Worm (Caenorhabditis elegans) whole organism, young adult: ENCODE data around the gene str-180.

ENCODE experiments used
- B0019.2 ChIP-seq: fragments of 200-800 bp; sonication (Bioruptor generic); conservative IDR thresholded peaks from 2 replicates; pipeline ENCODE4 v1.3.6; 2022; ENCODE audit warnings: missing genetic modification reagents, missing genetic modification characterization, missing compliant biosample characterization
- D2030.7 ChIP-seq: fragments of 200-800 bp; sonication (Bioruptor generic); IDR thresholded peaks from 2 replicates; pipeline ENCODE4 v1.3.6; 2022; ENCODE audit warnings: missing genetic modification reagents, missing genetic modification characterization, missing compliant biosample characterization
- F10E7.11 ChIP-seq: sonication (generic microtip); optimal IDR thresholded peaks from 2 replicates; lab custom pipeline; 2017; ENCODE audit warnings: mild to moderate bottlenecking, missing genetic modification characterization, moderate library complexity, missing compliant biosample characterization
- F33H1.4 ChIP-seq: fragments of 200-800 bp; sonication (Bioruptor generic); IDR thresholded peaks from 2 replicates; pipeline ENCODE4 v1.3.6; 2022; ENCODE audit warnings: missing genetic modification reagents, missing genetic modification characterization, missing compliant biosample characterization
- F39B2.1 ChIP-seq: fragments of 200-800 bp; sonication (Bioruptor generic); IDR thresholded peaks from 2 replicates; pipeline ENCODE4 v1.3.6; 2022; ENCODE audit warnings: missing genetic modification reagents, missing genetic modification characterization, missing compliant biosample characterization
- F49E8.2 ChIP-seq: sonication (generic microtip); optimal IDR thresholded peaks from 3 replicates; lab custom pipeline; 2017; ENCODE audit warnings: missing genetic modification characterization, mild to moderate bottlenecking, missing compliant biosample characterization, antibody characterized with exemption, moderate library complexity; ENCODE audit not compliant: insufficient read depth
- F57A8.1 ChIP-seq: fragments of 200-800 bp; sonication (Bioruptor generic); optimal IDR thresholded peaks from 2 replicates; lab custom pipeline; 2018; ENCODE audit warnings: mild to moderate bottlenecking, missing genetic modification characterization, moderate library complexity, missing compliant biosample characterization
- K12H6.12 ChIP-seq: fragments of 200-800 bp; sonication (Bioruptor generic); optimal IDR thresholded peaks from 2 replicates; lab custom pipeline; 2018; ENCODE audit warnings: mild to moderate bottlenecking, missing genetic modification characterization, missing compliant biosample characterization
- T07F8.4 ChIP-seq: sonication (generic microtip); optimal IDR thresholded peaks from 2 replicates; lab custom pipeline; 2016; ENCODE audit warnings: mild to moderate bottlenecking, missing genetic modification characterization, moderate library complexity, missing compliant biosample characterization
- T26A5.8 ChIP-seq: sonication (generic microtip); optimal IDR thresholded peaks from 2 replicates; lab custom pipeline; 2016; ENCODE audit warnings: missing genetic modification characterization, missing compliant biosample characterization
- Y53F4B.3 ChIP-seq: fragments of 200-800 bp; sonication (Bioruptor generic); IDR thresholded peaks from 2 replicates; pipeline ENCODE4 v1.3.6; 2022; ENCODE audit warnings: missing genetic modification reagents, missing genetic modification characterization, missing compliant biosample characterization
- Y53G8AR.9 ChIP-seq: fragments of 200-800 bp; sonication (Bioruptor generic); conservative IDR thresholded peaks from 2 replicates; pipeline ENCODE4 v1.3.6; 2022; ENCODE audit warnings: missing genetic modification reagents, missing genetic modification characterization, missing compliant biosample characterization
- Y56A3A.18 ChIP-seq: fragments of 200-800 bp; sonication (Bioruptor generic); IDR thresholded peaks from 2 replicates; pipeline ENCODE4 v1.3.6; 2022; ENCODE audit warnings: missing genetic modification reagents, missing genetic modification characterization, missing compliant biosample characterization
- Y79H2A.3 ChIP-seq: fragments of 200-800 bp; sonication (Bioruptor generic); conservative IDR thresholded peaks from 2 replicates; pipeline ENCODE4 v1.3.6; 2022; ENCODE audit warnings: missing genetic modification reagents, missing genetic modification characterization, missing compliant biosample characterization
- attf-6 ChIP-seq: fragments of 200-800 bp; sonication (Bioruptor generic); IDR thresholded peaks from 2 replicates; pipeline ENCODE4 v1.3.6; 2022; ENCODE audit warnings: missing genetic modification reagents, missing genetic modification characterization, missing compliant biosample characterization
- bed-1 ChIP-seq: fragments of 200-800 bp; sonication (Bioruptor generic); IDR thresholded peaks from 2 replicates; pipeline ENCODE4 v1.3.6; 2022; ENCODE audit warnings: missing genetic modification reagents, missing genetic modification characterization, missing compliant biosample characterization
- bed-2 ChIP-seq: fragments of 200-800 bp; sonication (Bioruptor generic); IDR thresholded peaks from 2 replicates; pipeline ENCODE4 v1.3.6; 2022; ENCODE audit warnings: missing genetic modification reagents, missing genetic modification characterization, missing compliant biosample characterization
- ceh-27 ChIP-seq: fragments of 200-800 bp; sonication (Bioruptor generic); optimal IDR thresholded peaks from 2 replicates; lab custom pipeline; 2018; ENCODE audit warnings: mild to moderate bottlenecking, missing genetic modification characterization, moderate library complexity, missing compliant biosample characterization
- ceh-58 ChIP-seq: fragments of 200-800 bp; sonication (Bioruptor generic); IDR thresholded peaks from 2 replicates; pipeline ENCODE4 v1.3.6; 2022; ENCODE audit warnings: missing genetic modification characterization, missing compliant biosample characterization
- chd-7 ChIP-seq: sonication (generic microtip); optimal IDR thresholded peaks from 2 replicates; lab custom pipeline; 2016; ENCODE audit warnings: mild to moderate bottlenecking, missing genetic modification characterization, moderate library complexity, missing compliant biosample characterization
- die-1 ChIP-seq: sonication (generic microtip); optimal IDR thresholded peaks from 2 replicates; lab custom pipeline; 2016; ENCODE audit warnings: missing genotype, mild to moderate bottlenecking, missing genetic modification characterization, missing compliant biosample characterization
- dox-1 ChIP-seq: fragments of 200-800 bp; sonication (Bioruptor generic); IDR thresholded peaks from 2 replicates; pipeline ENCODE4 v1.3.6; 2022; ENCODE audit warnings: missing genetic modification reagents, missing genetic modification characterization, missing compliant biosample characterization
- efl-1 ChIP-seq: fragments of 150-350 bp; optimal IDR thresholded peaks from 2 replicates; lab custom pipeline; 2014; ENCODE audit warnings: missing biosample characterization, missing genetic modification reagents, missing genetic modification characterization
- egl-18 ChIP-seq: fragments of 200-800 bp; sonication (Bioruptor generic); IDR thresholded peaks from 2 replicates; pipeline ENCODE4 v1.3.6; 2022; ENCODE audit warnings: missing genetic modification reagents, missing genetic modification characterization, missing compliant biosample characterization
- egrh-3 ChIP-seq: fragments of 200-800 bp; sonication (Bioruptor generic); IDR thresholded peaks from 2 replicates; pipeline ENCODE4 v1.3.6; 2022; ENCODE audit warnings: missing genetic modification reagents, missing genetic modification characterization, missing compliant biosample characterization
- hmg-20 ChIP-seq: fragments of 200-800 bp; sonication (Bioruptor generic); IDR thresholded peaks from 2 replicates; pipeline ENCODE4 v1.3.6; 2022; ENCODE audit warnings: missing genetic modification reagents, missing genetic modification characterization, missing compliant biosample characterization
- let-607 ChIP-seq, 2 experiments: fragments of 200-800 bp in 1 of 2; sonication (Bioruptor generic) in 1 of 2; sonication (generic microtip) in 1 of 2; optimal IDR thresholded peaks; 2 replicates each; lab custom pipeline; 2016 to 2018; ENCODE audit warnings: mild to moderate bottlenecking in 2 of 2, missing compliant biosample characterization in 2 of 2, missing genetic modification characterization in 2 of 2, moderate library complexity in 2 of 2, missing genotype in 1 of 2
- lsy-27 ChIP-seq: sonication (generic microtip); optimal IDR thresholded peaks from 2 replicates; lab custom pipeline; 2017; ENCODE audit warnings: missing genetic modification characterization, mild to moderate bottlenecking, missing compliant biosample characterization, antibody characterized with exemption, missing genotype, borderline replicate concordance; ENCODE audit not compliant: insufficient read depth
- madf-10 ChIP-seq: sonication (generic microtip); optimal IDR thresholded peaks from 2 replicates; lab custom pipeline; 2016; ENCODE audit warnings: mild to moderate bottlenecking, missing genetic modification characterization, missing compliant biosample characterization
- madf-3 ChIP-seq: fragments of 200-800 bp; sonication (Bioruptor generic); IDR thresholded peaks from 2 replicates; pipeline ENCODE4 v1.3.6; 2022; ENCODE audit warnings: missing genetic modification reagents, missing genetic modification characterization, missing compliant biosample characterization
- mel-28 ChIP-seq: sonication (generic microtip); optimal IDR thresholded peaks from 2 replicates; lab custom pipeline; 2016; ENCODE audit warnings: borderline replicate concordance, mild to moderate bottlenecking, missing genetic modification characterization, missing compliant biosample characterization
- nfya-1 ChIP-seq: sonication (generic microtip); optimal IDR thresholded peaks from 2 replicates; lab custom pipeline; 2017; ENCODE audit warnings: antibody characterized with exemption, missing compliant biosample characterization, missing genetic modification characterization, borderline replicate concordance; ENCODE audit not compliant: insufficient read depth
- nfya-2 ChIP-seq: fragments of 200-800 bp; sonication (Bioruptor generic); IDR thresholded peaks from 2 replicates; pipeline ENCODE4 v1.3.6; 2022; ENCODE audit warnings: missing genetic modification reagents, missing genetic modification characterization, missing compliant biosample characterization
- nhr-27 ChIP-seq: fragments of 200-800 bp; sonication (Bioruptor generic); optimal IDR thresholded peaks from 2 replicates; lab custom pipeline; 2018; ENCODE audit warnings: mild to moderate bottlenecking, missing genetic modification characterization, moderate library complexity, missing compliant biosample characterization
- nhr-80 ChIP-seq: sonication (generic microtip); optimal IDR thresholded peaks from 2 replicates; lab custom pipeline; 2016; ENCODE audit warnings: missing genetic modification characterization, missing compliant biosample characterization
- repo-1 ChIP-seq: sonication (generic microtip); optimal IDR thresholded peaks from 2 replicates; lab custom pipeline; 2017; ENCODE audit warnings: mild to moderate bottlenecking, missing genetic modification characterization, missing compliant biosample characterization
- rpc-1 ChIP-seq, 2 experiments: fragments of 150-350 bp in 1 of 2; sonication (generic microtip) in 1 of 2; optimal IDR thresholded peaks; 2 replicates each; lab custom pipeline; 2014 to 2018; ENCODE audit warnings: missing biosample characterization in 1 of 2, missing genetic modification characterization in 1 of 2, missing genetic modification reagents in 1 of 2, missing genotype in 1 of 2
- sea-2 ChIP-seq: fragments of 200-800 bp; sonication (Bioruptor generic); IDR thresholded peaks from 2 replicates; pipeline ENCODE4 v1.3.6; 2022; ENCODE audit warnings: missing genetic modification characterization, missing compliant biosample characterization
- somi-1 ChIP-seq: fragments of 200-800 bp; sonication (Bioruptor generic); optimal IDR thresholded peaks from 2 replicates; lab custom pipeline; 2018; ENCODE audit warnings: mild to moderate bottlenecking, missing genetic modification characterization, missing compliant biosample characterization
- tbp1 ChIP-seq: fragments of 200-800 bp; sonication (Bioruptor generic); optimal IDR thresholded peaks from 2 replicates; lab custom pipeline; 2018; ENCODE audit warnings: mild to moderate bottlenecking, missing genetic modification characterization, missing compliant biosample characterization
- unc-130 ChIP-seq: sonication (generic microtip); optimal IDR thresholded peaks from 2 replicates; lab custom pipeline; 2016; ENCODE audit warnings: missing genetic modification reagents, missing genetic modification characterization, missing compliant biosample characterization
- unc-62 ChIP-seq: fragments of 150-350 bp; optimal IDR thresholded peaks from 2 replicates; lab custom pipeline; 2014; ENCODE audit warnings: missing biosample characterization, missing genetic modification reagents, missing genetic modification characterization
- xnd-1 ChIP-seq: sonication (generic microtip); optimal IDR thresholded peaks from 2 replicates; lab custom pipeline; 2016; ENCODE audit warnings: missing genotype, missing genetic modification reagents, missing genetic modification characterization, missing compliant biosample characterization
- zfh-2 ChIP-seq: fragments of 200-800 bp; sonication (Bioruptor generic); conservative IDR thresholded peaks from 2 replicates; pipeline ENCODE4 v1.3.6; 2022; ENCODE audit warnings: missing genetic modification reagents, missing genetic modification characterization, missing compliant biosample characterization
- ztf-18 ChIP-seq: sonication (generic microtip); optimal IDR thresholded peaks from 2 replicates; lab custom pipeline; 2016; ENCODE audit warnings: missing genotype, mild to moderate bottlenecking, missing genetic modification characterization, missing compliant biosample characterization

str-180 gene

ce11 chrV:6656451-6657115, 12.1 kb downstream of the str-180 start, which contains the start of gene snb-1 (continued):
- TF ChIP-seq D2030.7 (GFP tag; lab: Robert Waterston, UW) (no peak), F57A8.1 (GFP tag; lab: Kevin White, UChicago) (no peak), F39B2.1 (no peak), mel-28 (tag; lab: Kevin White, UChicago) (no peak), Y79H2A.3 (GFP tag; lab: Robert Waterston, UW) (no peak), Y53G8AR.9 (no peak), T07F8.4 (tag; lab: Kevin White, UChicago) (no peak), F33H1.4 (no peak), efl-1 (GFP tag; lab: Kevin White, UChicago) (no peak)
- TF ChIP-seq, all 124 proteins: peak for 14

- no peak for TF ChIP-seq sea-2 (GFP tag; lab: Robert Waterston, UW)
- TF ChIP-seq nfya-1 (tag; lab: Kevin White, UChicago) = no peak
- no peak for TF ChIP-seq hmg-20 (GFP tag; lab: Robert Waterston, UW)
- TF ChIP-seq ztf-18 (tag; lab: Kevin White, UChicago) = no peak
- TF ChIP-seq zfh-2 = no peak
- TF ChIP-seq F49E8.2 = no peak
- TF ChIP-seq F39B2.1 = 0 out of 2 replicates have a peak, but pooled peaks have one; percentile 9
- no peak for TF ChIP-seq dox-1 (GFP tag; lab: Robert Waterston, UW)
- no peak for TF ChIP-seq madf-10 (tag; lab: Kevin White, UChicago)
- TF ChIP-seq egl-18 (GFP tag; lab: Robert Waterston, UW) = no peak
- TF ChIP-seq xnd-1 = no peak
- 0 out of 2 replicates have a peak, but pooled peaks have one; percentile 26 for TF ChIP-seq D2030.7 (GFP tag; lab: Robert Waterston, UW)
- no peak for TF ChIP-seq rpc-1 (optimal IDR thresholded peaks at IDR 0.05; lab: Kevin White, UChicago)
- no peak for TF ChIP-seq rpc-1 (tag; optimal IDR thresholded peaks at IDR 0.05; lab: Kevin White, UChicago)
- TF ChIP-seq bed-2 (GFP tag; lab: Robert Waterston, UW) = no peak
- TF ChIP-seq ceh-27 (GFP tag; lab: Kevin White, UChicago) = no peak
- TF ChIP-seq F10E7.11 = no peak
- no peak for TF ChIP-seq madf-3 (GFP tag; lab: Robert Waterston, UW)
- TF ChIP-seq ceh-58 (GFP tag; lab: Robert Waterston, UW) = no peak
- peak in 1 of 2 experiments; percentile 38 for TF ChIP-seq let-607 (tag; optimal IDR thresholded peaks at IDR 0.05; lab: Kevin White, UChicago)
- TF ChIP-seq Y56A3A.18 (GFP tag; lab: Robert Waterston, UW) = no peak
- TF ChIP-seq nhr-80 = no peak
- TF ChIP-seq somi-1 (GFP tag; lab: Kevin White, UChicago) = no peak
- TF ChIP-seq egrh-3 = no peak
- no peak for TF ChIP-seq mel-28 (tag; lab: Kevin White, UChicago)
- no peak for TF ChIP-seq attf-6 (GFP tag; lab: Robert Waterston, UW)
- no peak for TF ChIP-seq chd-7
- no peak for TF ChIP-seq unc-130 (GFP tag; lab: Kevin White, UChicago)
- no peak for TF ChIP-seq B0019.2
- TF ChIP-seq nhr-27 (tag; lab: Kevin White, UChicago) = no peak
- TF ChIP-seq Y53F4B.3 (GFP tag; lab: Robert Waterston, UW) = no peak
- no peak for TF ChIP-seq unc-62 (GFP tag; lab: Kevin White, UChicago)
- TF ChIP-seq lsy-27 = no peak
- peak; percentile 32 for TF ChIP-seq repo-1
- TF ChIP-seq Y53G8AR.9 = peak; percentile 73
- TF ChIP-seq bed-1 (GFP tag; lab: Robert Waterston, UW) = no peak
- TF ChIP-seq T26A5.8 = no peak
- no peak for TF ChIP-seq die-1
- no peak for TF ChIP-seq tbp1 (GFP tag; lab: Kevin White, UChicago)
- no peak for TF ChIP-seq T07F8.4 (tag; lab: Kevin White, UChicago)
- no peak for TF ChIP-seq nfya-2
- TF ChIP-seq K12H6.12 (tag; lab: Kevin White, UChicago) = no peak
Measured at ce11 chrV:6655174-6655573, 13.5 kb downstream of the str-180 start, which contains the start of gene syx-18. TSS of gene syx-18 (minus strand) at chrV:6655449.
